Fruit fly (Drosophila melanogaster): ENCODE measurements around the gene CG43702.

The CG43702 gene

DNA sequence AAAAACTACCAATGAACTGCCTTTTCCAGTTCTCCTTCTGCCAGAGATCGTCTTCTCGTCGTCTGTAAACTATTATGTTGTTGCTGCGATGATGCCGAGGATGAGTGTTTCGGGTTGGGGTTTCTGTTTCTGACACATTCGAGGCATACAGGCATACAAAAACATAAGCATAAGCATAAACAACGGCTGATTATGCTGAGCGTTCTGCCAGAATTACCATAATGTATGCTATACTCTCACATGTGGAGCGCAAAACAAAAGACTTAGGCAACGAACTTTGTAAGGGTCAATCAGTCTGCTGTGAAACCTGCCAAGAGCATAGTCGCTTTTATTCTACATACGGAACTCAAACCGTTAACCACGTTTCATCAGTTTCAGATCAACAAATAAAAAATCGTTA, 4.3 kb upstream of the CG43702 start, which contains the start of gene Cpr78Cb:
TSS of gene Cpr78Cb (plus strand) at position 291 of the 400 bp plus-strand sequence.
- TF ChIP-seq Dfd (GFP tag; optimal IDR thresholded peaks at IDR 0.05) (no peak), N (GFP tag; optimal IDR thresholded peaks at IDR 0.05) (no peak), psq (GFP tag; optimal IDR thresholded peaks at IDR 0.05) (no peak), CrebA (GFP tag; optimal IDR thresholded peaks at IDR 0.05; ENCODE audit: borderline replicate concordance) (no peak), Rel (GFP tag; optimal IDR thresholded peaks at IDR 0.05) (no peak), Rel (tag; optimal IDR thresholded peaks at IDR 0.05) (no peak), Mio (GFP tag; optimal IDR thresholded peaks at IDR 0.05) (no peak), Jra (GFP tag; optimal IDR thresholded peaks at IDR 0.05) (no peak), h (GFP tag; optimal IDR thresholded peaks at IDR 0.05) (no peak), Hnf4 (GFP tag; optimal IDR thresholded peaks at IDR 0.05) (no peak), OdsH (GFP tag; optimal IDR thresholded peaks at IDR 0.05) (no peak), Abd-B (GFP tag; optimal IDR thresholded peaks at IDR 0.05) (no peak), jim (GFP tag; optimal IDR thresholded peaks at IDR 0.05) (no peak), dsf (GFP tag; optimal IDR thresholded peaks at IDR 0.05; ENCODE audit: borderline replicate concordance) (no peak), Sp1 (GFP tag; optimal IDR thresholded peaks at IDR 0.05) (no peak), GATAd (GFP tag; optimal IDR thresholded peaks at IDR 0.05) (no peak)

DNA sequence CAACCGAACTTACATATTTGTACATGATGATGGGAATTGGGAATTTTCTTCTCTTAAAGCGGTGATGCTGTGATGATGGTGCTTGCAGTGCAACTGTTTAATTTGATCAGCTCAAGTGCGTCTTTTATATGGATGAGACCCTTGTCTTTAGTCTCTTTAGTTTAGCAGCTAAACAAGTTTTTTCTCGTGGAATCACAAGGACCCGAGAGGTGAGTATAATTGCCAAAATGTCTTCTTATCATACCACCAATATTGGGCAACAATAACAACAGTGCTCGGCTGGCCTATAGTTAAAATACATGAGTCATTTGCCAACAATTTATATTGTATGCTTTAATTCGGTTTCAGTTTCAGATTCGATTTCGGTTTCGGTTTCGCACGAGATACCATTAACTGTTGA, 772 bp upstream of the CG43702 start, which contains the start of gene Edg78E:
TSS of gene Edg78E (minus strand) at position 101 of the 400 bp plus-strand sequence.
- TF ChIP-seq Hr78 (GFP tag; optimal IDR thresholded peaks at IDR 0.05) (no peak), Dfd (GFP tag; optimal IDR thresholded peaks at IDR 0.05) (no peak), Mio (GFP tag; optimal IDR thresholded peaks at IDR 0.05) (no peak), Hr83 (GFP tag; optimal IDR thresholded peaks at IDR 0.05; ENCODE audit: poor library complexity, severe bottlenecking) (no peak), Abd-B (GFP tag; optimal IDR thresholded peaks at IDR 0.05) (no peak), dl (GFP tag; optimal IDR thresholded peaks at IDR 0.05; ENCODE audit: insufficient read depth in 1 of 2, partially characterized antibody in 2 of 2) (no peak)

DNA sequence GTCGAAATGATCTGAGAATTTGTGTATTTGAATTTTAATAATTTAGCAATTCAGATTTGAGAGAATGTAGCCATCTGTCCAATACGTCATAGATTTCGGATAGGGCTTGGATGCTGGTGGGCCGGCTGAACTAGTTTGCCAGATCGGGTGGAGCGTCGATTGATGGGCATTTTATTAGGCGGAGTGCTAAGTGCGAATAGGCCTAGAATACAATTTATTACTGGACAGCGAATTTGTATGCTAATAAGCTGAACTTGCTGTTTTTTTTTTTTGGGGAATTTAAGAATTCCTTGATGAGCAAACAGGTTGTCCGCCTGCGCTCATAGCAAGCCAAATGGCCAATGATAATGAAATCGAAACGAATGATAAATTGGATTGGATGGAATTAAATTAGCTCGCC, 728 bp downstream of the CG43702 start:
- no peak for TF ChIP-seq Jra (GFP tag; optimal IDR thresholded peaks at IDR 0.05)
- no peak for TF ChIP-seq lola (GFP tag; optimal IDR thresholded peaks at IDR 0.05)
- no peak for TF ChIP-seq tai (GFP tag; optimal IDR thresholded peaks at IDR 0.05)
- TF ChIP-seq jim (GFP tag; optimal IDR thresholded peaks at IDR 0.05): no peak
- TF ChIP-seq Hnf4 (GFP tag; optimal IDR thresholded peaks at IDR 0.05): no peak
- TF ChIP-seq N (GFP tag; optimal IDR thresholded peaks at IDR 0.05): no peak
- TF ChIP-seq CG32264 (GFP tag; optimal IDR thresholded peaks at IDR 0.05): no peak
- TF ChIP-seq psq (GFP tag; optimal IDR thresholded peaks at IDR 0.05): no peak
- no peak for TF ChIP-seq CG9705 (GFP tag; optimal IDR thresholded peaks at IDR 0.05)
- no peak for TF ChIP-seq sv (GFP tag; optimal IDR thresholded peaks at IDR 0.05)
- no peak for TF ChIP-seq ey (GFP tag; optimal IDR thresholded peaks at IDR 0.05)
- no peak for TF ChIP-seq Sp1 (GFP tag; optimal IDR thresholded peaks at IDR 0.05)

DNA sequence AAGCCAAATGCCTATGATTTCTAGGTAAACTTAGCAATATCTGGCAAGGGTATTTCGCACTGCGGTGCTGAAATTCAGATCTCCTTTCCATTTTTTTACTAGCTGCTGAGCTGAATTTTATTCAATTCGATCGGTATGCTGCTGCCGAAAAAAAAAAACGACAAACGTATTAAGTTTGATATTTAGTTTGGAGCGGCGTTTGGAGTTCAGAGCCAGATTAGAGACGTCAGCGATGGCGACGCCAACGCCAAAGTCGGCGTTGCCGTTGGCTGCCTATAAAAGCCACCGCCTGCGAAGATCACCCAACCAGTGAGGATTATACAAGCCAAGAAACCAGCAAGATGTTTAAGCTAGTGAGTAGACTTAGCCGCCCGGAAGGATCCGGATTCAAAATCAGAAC, 1.8 kb downstream of the CG43702 start, which contains the start of gene Cpr78Cc:
TSS of gene Cpr78Cc (plus strand) at position 301 of the 400 bp plus-strand sequence.
- no peak for TF ChIP-seq Vsx2 (GFP tag; optimal IDR thresholded peaks at IDR 0.05; ENCODE audit: partially characterized antibody)
- TF ChIP-seq CG32264 (GFP tag; optimal IDR thresholded peaks at IDR 0.05): no peak
- no peak for TF ChIP-seq CG9705 (GFP tag; optimal IDR thresholded peaks at IDR 0.05)
- TF ChIP-seq Myc (optimal IDR thresholded peaks at IDR 0.05): no peak
- no peak for TF ChIP-seq Hnf4 (GFP tag; optimal IDR thresholded peaks at IDR 0.05)
- no peak for TF ChIP-seq CrebA (GFP tag; optimal IDR thresholded peaks at IDR 0.05; ENCODE audit: borderline replicate concordance)
- TF ChIP-seq dsf (GFP tag; optimal IDR thresholded peaks at IDR 0.05; ENCODE audit: borderline replicate concordance): no peak
- TF ChIP-seq GATAd (GFP tag; optimal IDR thresholded peaks at IDR 0.05): no peak
- TF ChIP-seq fru (GFP tag; optimal IDR thresholded peaks at IDR 0.05): no peak
- TF ChIP-seq HLH106 (tag; optimal IDR thresholded peaks at IDR 0.05): no peak
- no peak for TF ChIP-seq Dif (GFP tag; optimal IDR thresholded peaks at IDR 0.05; ENCODE audit: partially characterized antibody)
- no peak for TF ChIP-seq lola (GFP tag; optimal IDR thresholded peaks at IDR 0.05)
- TF ChIP-seq N (GFP tag; optimal IDR thresholded peaks at IDR 0.05): no peak

DNA sequence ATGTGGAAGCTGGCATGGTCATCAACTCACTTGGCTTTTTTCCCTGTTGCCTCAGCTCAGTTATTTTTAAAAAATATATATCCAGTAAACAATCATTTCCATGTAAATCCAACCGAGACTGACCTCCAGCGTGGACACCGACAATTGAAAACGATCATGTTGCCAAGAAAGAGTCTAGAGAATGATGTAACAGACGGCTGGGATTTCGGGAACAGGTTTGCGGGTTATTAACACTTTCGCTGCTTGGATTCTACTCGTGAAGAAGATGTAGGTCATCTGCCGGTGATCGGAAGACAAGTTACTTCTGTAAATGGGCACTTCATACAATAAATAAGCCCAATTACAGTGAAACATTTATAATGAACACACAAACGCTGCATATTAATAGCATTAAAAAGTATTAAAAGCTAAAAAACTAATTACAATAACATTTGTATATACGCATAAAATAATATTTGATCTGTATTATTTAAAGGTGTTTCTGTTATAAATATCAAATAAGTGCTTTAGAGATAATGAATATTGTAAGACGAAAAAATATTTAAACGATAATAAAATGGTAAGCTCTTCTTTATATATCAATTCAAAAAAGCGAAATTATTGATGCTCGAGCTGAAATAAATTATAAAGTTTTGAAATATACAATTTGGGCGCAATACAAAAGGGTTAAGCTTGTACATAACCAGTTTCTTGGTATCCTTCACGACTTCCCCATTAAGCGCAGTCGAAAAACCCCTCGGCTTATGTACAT, 3.4 kb downstream of the CG43702 start:
- TF ChIP-seq Dif (GFP tag; optimal IDR thresholded peaks at IDR 0.05; ENCODE audit: partially characterized antibody): no peak
- TF ChIP-seq Rel (GFP tag; optimal IDR thresholded peaks at IDR 0.05): no peak
- TF ChIP-seq Rel (tag; optimal IDR thresholded peaks at IDR 0.05): no peak
- no peak for TF ChIP-seq dl (GFP tag; optimal IDR thresholded peaks at IDR 0.05; ENCODE audit: insufficient read depth in 1 of 2, partially characterized antibody in 2 of 2)
- no peak for TF ChIP-seq Dfd (GFP tag; optimal IDR thresholded peaks at IDR 0.05)
- TF ChIP-seq foxo (GFP tag; optimal IDR thresholded peaks at IDR 0.05): no peak
- TF ChIP-seq CG9705 (GFP tag; optimal IDR thresholded peaks at IDR 0.05): no peak
